Fruit fly (Drosophila melanogaster): Measurements from ENCODE around the gene CG1737.

CG1737 gene

dm6 chrX:11384023-11384444, 33.6 kb downstream of the CG1737 start (continued):
- TF ChIP-seq CG12769 (tag; optimal IDR thresholded peaks at IDR 0.05): no peak
- peak; percentile 31 for TF ChIP-seq gcm2 (GFP tag; optimal IDR thresholded peaks at IDR 0.05)
- TF ChIP-seq vvl (GFP tag; IDR thresholded peaks at IDR 0.05): peak; percentile 83
- no peak for TF ChIP-seq CG6654 (GFP tag; optimal IDR thresholded peaks at IDR 0.05)
- TF ChIP-seq ash1 (GFP tag; optimal IDR thresholded peaks at IDR 0.05): no peak
- no peak for TF ChIP-seq chinmo (GFP tag; IDR thresholded peaks at IDR 0.05; ENCODE audit: partially characterized antibody)
- peak; percentile 17 for TF ChIP-seq Dad (GFP tag; optimal IDR thresholded peaks at IDR 0.05)
- peak; percentile 21 for TF ChIP-seq az2 (GFP tag; optimal IDR thresholded peaks at IDR 0.05)
- no peak for TF ChIP-seq luna (GFP tag; optimal IDR thresholded peaks at IDR 0.05)
- peak; percentile 91 for TF ChIP-seq Dbx (GFP tag; IDR thresholded peaks at IDR 0.05)
- TF ChIP-seq CG10274 (GFP tag; optimal IDR thresholded peaks at IDR 0.05): peak; percentile 21
- TF ChIP-seq D19B (GFP tag; optimal IDR thresholded peaks at IDR 0.05): peak; percentile 36
- no peak for TF ChIP-seq CG8290 (GFP tag; optimal IDR thresholded peaks at IDR 0.05)
- TF ChIP-seq CG8290 (tag; optimal IDR thresholded peaks at IDR 0.05): peak in 1 of 2 experiments; percentile 47
- no peak for TF ChIP-seq CG15073 (GFP tag; optimal IDR thresholded peaks at IDR 0.05)
- no peak for TF ChIP-seq CG8388 (GFP tag; optimal IDR thresholded peaks at IDR 0.05)
- peak; percentile 54; the same call in 2 of the 3 replicates for TF ChIP-seq CG14050 (GFP tag; IDR thresholded peaks at IDR 0.05)
- peak; percentile 29 for TF ChIP-seq CG1647 (GFP tag; optimal IDR thresholded peaks at IDR 0.05)
- peak; percentile 68 for TF ChIP-seq Deaf1 (tag; optimal IDR thresholded peaks at IDR 0.05)
- peak; percentile 90 for TF ChIP-seq CG2120 (GFP tag; optimal IDR thresholded peaks at IDR 0.05)
- no peak for TF ChIP-seq eyg (GFP tag; optimal IDR thresholded peaks at IDR 0.05)
- TF ChIP-seq E2f1 (GFP tag; IDR thresholded peaks at IDR 0.05): peak; percentile 71
- no peak for TF ChIP-seq cato (GFP tag; optimal IDR thresholded peaks at IDR 0.05; ENCODE audit: borderline replicate concordance)
- no peak for TF ChIP-seq pros (GFP tag; optimal IDR thresholded peaks at IDR 0.05)
- TF ChIP-seq CG10654 (GFP tag; optimal IDR thresholded peaks at IDR 0.05): peak; percentile 32
- peak; percentile 36 for TF ChIP-seq Myb (GFP tag; optimal IDR thresholded peaks at IDR 0.05)
- TF ChIP-seq CG1602 (GFP tag; optimal IDR thresholded peaks at IDR 0.05): peak; percentile 19
- peak; percentile 69 for TF ChIP-seq Xrp1 (GFP tag; IDR thresholded peaks at IDR 0.05)
- no peak for TF ChIP-seq pb (GFP tag; optimal IDR thresholded peaks at IDR 0.05)
- TF ChIP-seq CG8478 (optimal IDR thresholded peaks at IDR 0.05): no peak
- no peak for TF ChIP-seq ftz-f1 (GFP tag; optimal IDR thresholded peaks at IDR 0.05)
- TF ChIP-seq CG11085 (GFP tag; IDR thresholded peaks at IDR 0.05): peak; percentile 84
- peak; percentile 90 for TF ChIP-seq grau (tag; optimal IDR thresholded peaks at IDR 0.05)
- TF ChIP-seq Ets97D (GFP tag; optimal IDR thresholded peaks at IDR 0.05): peak; percentile 11
- no peak for TF ChIP-seq CG4707 (GFP tag; optimal IDR thresholded peaks at IDR 0.05)
- no peak for TF ChIP-seq twi (tag; optimal IDR thresholded peaks at IDR 0.05)
- peak; percentile 46; the same call in 1 of the 3 replicates for TF ChIP-seq jigr1 (GFP tag; IDR thresholded peaks at IDR 0.05)
- TF ChIP-seq caup (GFP tag; optimal IDR thresholded peaks at IDR 0.05; ENCODE audit: severe bottlenecking): peak; percentile 78
- TF ChIP-seq CG8089 (GFP tag; optimal IDR thresholded peaks at IDR 0.05): no peak
- peak; percentile 57; the same call in 1 of the 3 replicates for TF ChIP-seq H15 (GFP tag; IDR thresholded peaks at IDR 0.05)
- peak; percentile 92 for TF ChIP-seq slbo (GFP tag; IDR thresholded peaks at IDR 0.05)
- peak; percentile 42 for TF ChIP-seq CG6683 (GFP tag; optimal IDR thresholded peaks at IDR 0.05)
- TF ChIP-seq CG4360 (GFP tag; IDR thresholded peaks at IDR 0.05): no peak
- peak; percentile 33 for TF ChIP-seq CG4328 (GFP tag; optimal IDR thresholded peaks at IDR 0.05)
- TF ChIP-seq Pdp1 (GFP tag; optimal IDR thresholded peaks at IDR 0.05): peak; percentile 65 to 74
- TF ChIP-seq HmgD (GFP tag; optimal IDR thresholded peaks at IDR 0.05): no peak
- peak; percentile 58 for TF ChIP-seq CG6854 (GFP tag; optimal IDR thresholded peaks at IDR 0.05)
- TF ChIP-seq gsb-n (tag; optimal IDR thresholded peaks at IDR 0.05): no peak
- peak; percentile 73 for TF ChIP-seq Xbp1 (GFP tag; optimal IDR thresholded peaks at IDR 0.05)
- TF ChIP-seq CG8281 (tag; optimal IDR thresholded peaks at IDR 0.05): peak; percentile 42
- TF ChIP-seq CG3163 (GFP tag; optimal IDR thresholded peaks at IDR 0.05): no peak
- peak; percentile 74 for TF ChIP-seq scrt (GFP tag; optimal IDR thresholded peaks at IDR 0.05)
